Worm (Caenorhabditis elegans): ENCODE results near the gene K06G5.3.

- TF ChIP-seq nhr-28 (tag; optimal IDR thresholded peaks at IDR 0.05) (no peak), unc-39 (tag; optimal IDR thresholded peaks at IDR 0.05) (no peak), unc-62 (GFP tag; optimal IDR thresholded peaks at IDR 0.05) (no peak), lin-13 (tag; optimal IDR thresholded peaks at IDR 0.05) (no peak), elt-3 (tag; optimal IDR thresholded peaks at IDR 0.05) (no peak), pha-4 (tag; optimal IDR thresholded peaks at IDR 0.05) (no peak), M03D4.4 (tag; optimal IDR thresholded peaks at IDR 0.05) (no peak), blmp-1 (tag; optimal IDR thresholded peaks at IDR 0.05) (no peak)
Observed at ce11 chrX:14246518-14246917, 23.5 kb upstream of the K06G5.3 start, which contains the start of gene mlc-6.
